Worm (Caenorhabditis elegans) whole organism, L4/young adult: Measurements from ENCODE around the gene cest-24.

Source experiments
- W03F9.2 ChIP-seq: fragments of 150-350 bp; optimal IDR thresholded peaks from 2 replicates; lab custom pipeline; 2014; ENCODE audit warnings: missing biosample characterization, missing genetic modification characterization
- dao-5 ChIP-seq: sonication (generic microtip); optimal IDR thresholded peaks from 2 replicates; lab custom pipeline; 2016; ENCODE audit warnings: missing genotype, missing genetic modification characterization, moderate library complexity, missing compliant biosample characterization
- him-1 ChIP-seq: sonication (generic microtip); optimal IDR thresholded peaks from 2 replicates; lab custom pipeline; 2016; ENCODE audit warnings: missing genotype, missing genetic modification reagents, missing genetic modification characterization, missing compliant biosample characterization

DNA sequence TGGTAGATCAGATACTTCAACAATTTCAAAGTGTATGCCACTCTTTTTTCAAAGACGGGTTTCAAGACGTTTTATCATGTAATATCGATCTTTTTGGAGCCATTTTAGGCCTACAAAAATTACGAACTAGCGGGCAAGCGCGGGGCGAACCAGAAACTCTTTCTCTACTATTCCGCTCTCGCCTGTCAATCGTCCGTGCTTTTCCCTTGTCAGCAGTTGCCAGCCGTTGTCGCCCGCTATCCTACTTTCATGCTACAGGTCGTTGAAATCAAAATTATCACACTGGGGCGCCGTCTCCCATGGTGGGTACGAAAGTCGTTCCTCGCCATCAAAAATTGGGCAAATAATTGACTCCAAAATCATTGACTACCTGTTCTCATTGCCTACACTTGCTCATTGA lies 15.7 kb upstream of the cest-24 start:
- TF ChIP-seq dao-5 (tag; lab: Kevin White, UChicago) (no peak), W03F9.2 (tag; lab: Kevin White, UChicago) (no peak), him-1 (tag; lab: Kevin White, UChicago) (no peak)
